Worm (Caenorhabditis elegans) whole organism, midembryonic: Measurements from ENCODE around the gene elo-6.

ENCODE experiments used
- cog-1 ChIP-seq: sonication (generic microtip); optimal IDR thresholded peaks from 2 replicates; lab custom pipeline; 2016; ENCODE audit warnings: missing genetic modification characterization, missing compliant biosample characterization
- klf-2 ChIP-seq: fragments of 200-800 bp; sonication (Bioruptor generic); conservative IDR thresholded peaks from 2 replicates; pipeline ENCODE4 v1.3.6; 2022; ENCODE audit warnings: missing genetic modification reagents, missing genetic modification characterization, missing compliant biosample characterization
- tab-1 ChIP-seq: fragments of 200-800 bp; sonication (Bioruptor generic); IDR thresholded peaks from 2 replicates; pipeline ENCODE4 v1.3.6; 2022; ENCODE audit warnings: missing genetic modification characterization, missing compliant biosample characterization

ce11 chrIV:5415696-5416095 lies 27.3 kb upstream of the elo-6 start, which contains the start of gene spp-7:
- TF ChIP-seq klf-2 (GFP tag; lab: Robert Waterston, UW) (no peak), tab-1 (GFP tag; lab: Robert Waterston, UW) (no peak), cog-1 (no peak)
